Worm (Caenorhabditis elegans) whole organism, midembryonic: ENCODE data around the gene nhr-155.

Experiments
- T22C8.4 ChIP-seq: fragments of 200-800 bp; sonication (Bioruptor generic); IDR thresholded peaks from 2 replicates; pipeline ENCODE4 v1.3.6; 2022; ENCODE audit warnings: missing genetic modification characterization, missing compliant biosample characterization
- flt-1 ChIP-seq: fragments of 200-800 bp; sonication (Bioruptor generic); IDR thresholded peaks from 2 replicates; pipeline ENCODE4 v1.3.6; 2022; ENCODE audit warnings: missing genetic modification characterization, missing compliant biosample characterization
- ztf-23 ChIP-seq: fragments of 200-800 bp; sonication (Bioruptor generic); IDR thresholded peaks from 2 replicates; pipeline ENCODE4 v1.3.6; 2022; ENCODE audit warnings: missing genetic modification reagents, missing genetic modification characterization, missing compliant biosample characterization

DNA sequence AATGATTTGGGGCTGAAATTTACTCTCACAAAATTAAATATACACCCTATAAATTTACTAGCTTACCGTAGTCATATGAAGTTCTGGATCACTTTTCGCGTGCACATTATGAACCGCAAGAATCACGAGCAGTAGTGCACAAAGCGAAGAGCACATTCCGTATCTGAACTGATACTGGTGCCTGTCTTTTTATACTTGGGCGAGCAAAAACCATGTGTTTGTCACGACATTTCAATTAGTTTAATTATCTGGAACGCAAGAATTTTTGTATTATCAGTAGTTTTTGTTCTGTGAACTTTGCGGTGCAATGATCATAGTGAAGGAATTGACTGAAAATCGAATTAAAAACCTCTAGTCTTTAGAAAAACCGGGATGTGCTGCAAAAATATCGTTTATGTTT lies 15.2 kb upstream of the nhr-155 start, which contains the start of gene lipl-3:
- TF ChIP-seq T22C8.4 (GFP tag; lab: Robert Waterston, UW) (no peak), flt-1 (GFP tag; lab: Robert Waterston, UW) (no peak), ztf-23 (no peak)
